Worm (Caenorhabditis elegans): ENCODE data around the gene str-178.

The str-178 gene

ce11 chrV:12747856-12748255 lies 31.5 kb upstream of the str-178 start, which contains the start of gene C15C8.5:
C15C8.5 (plus strand) TSS chrV:12748007.
- TF ChIP-seq F13C5.2 (tag; optimal IDR thresholded peaks at IDR 0.05) (no peak), B0310.2 (tag; optimal IDR thresholded peaks at IDR 0.05) (no peak), ceh-13 (GFP tag; optimal IDR thresholded peaks at IDR 0.05) (no peak), tbx-37 (GFP tag; conservative IDR thresholded peaks at IDR 0.05) (no peak), pes-1 (GFP tag; IDR thresholded peaks at IDR 0.05) (no peak), hnd-1 (tag; optimal IDR thresholded peaks at IDR 0.05) (no peak), ama-1 (optimal IDR thresholded peaks at IDR 0.05) (no peak), tbx-11 (GFP tag; IDR thresholded peaks at IDR 0.05) (no peak), tra-4 (tag; optimal IDR thresholded peaks at IDR 0.05) (no peak), sea-1 (GFP tag; conservative IDR thresholded peaks at IDR 0.05) (no peak), hmbx-1 (tag; optimal IDR thresholded peaks at IDR 0.05) (no peak), hmg-4 (GFP tag; optimal IDR thresholded peaks at IDR 0.05) (no peak), ets-7 (tag; optimal IDR thresholded peaks at IDR 0.05) (no peak), ceh-36 (tag; optimal IDR thresholded peaks at IDR 0.05) (no peak), flt-1 (GFP tag; IDR thresholded peaks at IDR 0.05) (no peak), scrt-1 (GFP tag; IDR thresholded peaks at IDR 0.05) (no peak)

DNA sequence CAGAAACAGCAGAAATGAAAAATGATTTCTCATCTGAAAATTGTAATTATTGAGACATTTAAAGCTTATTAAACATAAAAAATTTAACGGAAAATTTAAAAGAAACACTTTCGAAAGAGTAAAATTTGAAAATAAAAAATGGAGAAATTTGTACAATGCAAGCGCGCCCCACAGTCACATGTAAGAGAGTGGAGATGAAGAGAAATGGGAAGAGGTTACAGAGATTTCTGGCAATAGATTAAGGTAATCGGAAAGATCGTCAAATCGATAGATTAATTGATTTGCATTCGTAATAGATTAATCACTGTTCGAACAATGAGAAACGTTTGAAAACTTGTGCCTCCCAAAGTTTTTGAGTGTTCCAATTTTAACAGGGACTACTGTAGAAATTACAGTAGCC lies 31.1 kb upstream of the str-178 start, which contains the start of gene C15C8.4:
TSS of gene C15C8.4 (minus strand) at position 33 of the 400 bp plus-strand sequence.
- TF ChIP-seq sea-1 (GFP tag; conservative IDR thresholded peaks at IDR 0.05) (no peak), ets-7 (tag; optimal IDR thresholded peaks at IDR 0.05) (no peak), B0310.2 (tag; optimal IDR thresholded peaks at IDR 0.05) (no peak), tbx-37 (GFP tag; conservative IDR thresholded peaks at IDR 0.05) (no peak), aly-1 (tag; optimal IDR thresholded peaks at IDR 0.05) (no peak), hmg-4 (GFP tag; optimal IDR thresholded peaks at IDR 0.05) (no peak), F13C5.2 (tag; optimal IDR thresholded peaks at IDR 0.05) (no peak), ceh-13 (GFP tag; optimal IDR thresholded peaks at IDR 0.05) (no peak), ceh-36 (tag; optimal IDR thresholded peaks at IDR 0.05) (no peak), ama-1 (optimal IDR thresholded peaks at IDR 0.05) (no peak), tra-4 (tag; optimal IDR thresholded peaks at IDR 0.05) (no peak), scrt-1 (GFP tag; IDR thresholded peaks at IDR 0.05) (no peak), tbx-11 (GFP tag; IDR thresholded peaks at IDR 0.05) (no peak), hnd-1 (tag; optimal IDR thresholded peaks at IDR 0.05) (no peak), pes-1 (GFP tag; IDR thresholded peaks at IDR 0.05) (no peak), hmbx-1 (tag; optimal IDR thresholded peaks at IDR 0.05) (no peak), flt-1 (GFP tag; IDR thresholded peaks at IDR 0.05) (no peak)

ce11 chrV:12744979-12745378 lies 28.6 kb upstream of the str-178 start, which contains the start of gene C15C8.7:
C15C8.7 (minus strand) TSS chrV:12745050.
- TF ChIP-seq pes-1 (GFP tag; IDR thresholded peaks at IDR 0.05) = no peak
- TF ChIP-seq tra-4 (tag; optimal IDR thresholded peaks at IDR 0.05) = no peak
- TF ChIP-seq hmbx-1 (tag; optimal IDR thresholded peaks at IDR 0.05) = no peak
- no peak for TF ChIP-seq ama-1 (optimal IDR thresholded peaks at IDR 0.05)
- TF ChIP-seq ceh-13 (GFP tag; optimal IDR thresholded peaks at IDR 0.05) = no peak

ce11 chrV:12743778-12744502 lies 27.6 kb upstream of the str-178 start:
- TF ChIP-seq B0310.2 (tag; optimal IDR thresholded peaks at IDR 0.05) (no peak), hmg-4 (GFP tag; optimal IDR thresholded peaks at IDR 0.05) (no peak), tbx-37 (GFP tag; conservative IDR thresholded peaks at IDR 0.05) (no peak)

ce11 chrV:12741684-12742083 lies 25.3 kb upstream of the str-178 start, which contains the start of gene hrg-7:
hrg-7 (plus strand) TSS chrV:12742041.
- TF ChIP-seq ceh-36 (tag; optimal IDR thresholded peaks at IDR 0.05) = no peak
- TF ChIP-seq tra-4 (tag; optimal IDR thresholded peaks at IDR 0.05) = no peak
- TF ChIP-seq tbx-11 (GFP tag; IDR thresholded peaks at IDR 0.05) = no peak
- TF ChIP-seq B0310.2 (tag; optimal IDR thresholded peaks at IDR 0.05) = no peak
- TF ChIP-seq tbx-37 (GFP tag; conservative IDR thresholded peaks at IDR 0.05) = no peak

- TF ChIP-seq tbx-37 (GFP tag; conservative IDR thresholded peaks at IDR 0.05) (no peak), pes-1 (GFP tag; IDR thresholded peaks at IDR 0.05) (no peak), sea-1 (GFP tag; conservative IDR thresholded peaks at IDR 0.05) (no peak), scrt-1 (GFP tag; IDR thresholded peaks at IDR 0.05) (no peak), tbx-11 (GFP tag; IDR thresholded peaks at IDR 0.05) (no peak), tra-4 (tag; optimal IDR thresholded peaks at IDR 0.05) (no peak), aly-1 (tag; optimal IDR thresholded peaks at IDR 0.05) (no peak)
These were observed 19.9 kb upstream of the str-178 start, which contains the start of gene cky-1 for ce11 chrV:12736166-12736753. cky-1 (plus strand) TSS chrV:12736703.

- no peak for TF ChIP-seq scrt-1 (GFP tag; IDR thresholded peaks at IDR 0.05)
- TF ChIP-seq F13C5.2 (tag; optimal IDR thresholded peaks at IDR 0.05) = no peak
- no peak for TF ChIP-seq sea-1 (GFP tag; conservative IDR thresholded peaks at IDR 0.05)
- no peak for TF ChIP-seq aly-1 (tag; optimal IDR thresholded peaks at IDR 0.05)
- no peak for TF ChIP-seq ets-7 (tag; optimal IDR thresholded peaks at IDR 0.05)
- no peak for TF ChIP-seq ceh-36 (tag; optimal IDR thresholded peaks at IDR 0.05)
- TF ChIP-seq tra-4 (tag; optimal IDR thresholded peaks at IDR 0.05) = no peak
- no peak for TF ChIP-seq hmbx-1 (tag; optimal IDR thresholded peaks at IDR 0.05)
- no peak for TF ChIP-seq ceh-13 (GFP tag; optimal IDR thresholded peaks at IDR 0.05)
- TF ChIP-seq tbx-11 (GFP tag; IDR thresholded peaks at IDR 0.05) = no peak
- no peak for TF ChIP-seq flt-1 (GFP tag; IDR thresholded peaks at IDR 0.05)
- TF ChIP-seq hmg-4 (GFP tag; optimal IDR thresholded peaks at IDR 0.05) = no peak
- no peak for TF ChIP-seq hnd-1 (tag; optimal IDR thresholded peaks at IDR 0.05)
- no peak for TF ChIP-seq B0310.2 (tag; optimal IDR thresholded peaks at IDR 0.05)
- TF ChIP-seq ama-1 (optimal IDR thresholded peaks at IDR 0.05) = no peak
- TF ChIP-seq pes-1 (GFP tag; IDR thresholded peaks at IDR 0.05) = no peak
- no peak for TF ChIP-seq tbx-37 (GFP tag; conservative IDR thresholded peaks at IDR 0.05)
These were observed 17.3 kb upstream of the str-178 start, which contains the start of the genes dhs-21 and xbx-9 for ce11 chrV:12733465-12734248. dhs-21 (minus strand) TSS chrV:12733645. xbx-9 (plus strand) TSS chrV:12734198.
